Fruit fly (Drosophila melanogaster): ENCODE results near the gene CAH8.

The CAH8 gene

DNA sequence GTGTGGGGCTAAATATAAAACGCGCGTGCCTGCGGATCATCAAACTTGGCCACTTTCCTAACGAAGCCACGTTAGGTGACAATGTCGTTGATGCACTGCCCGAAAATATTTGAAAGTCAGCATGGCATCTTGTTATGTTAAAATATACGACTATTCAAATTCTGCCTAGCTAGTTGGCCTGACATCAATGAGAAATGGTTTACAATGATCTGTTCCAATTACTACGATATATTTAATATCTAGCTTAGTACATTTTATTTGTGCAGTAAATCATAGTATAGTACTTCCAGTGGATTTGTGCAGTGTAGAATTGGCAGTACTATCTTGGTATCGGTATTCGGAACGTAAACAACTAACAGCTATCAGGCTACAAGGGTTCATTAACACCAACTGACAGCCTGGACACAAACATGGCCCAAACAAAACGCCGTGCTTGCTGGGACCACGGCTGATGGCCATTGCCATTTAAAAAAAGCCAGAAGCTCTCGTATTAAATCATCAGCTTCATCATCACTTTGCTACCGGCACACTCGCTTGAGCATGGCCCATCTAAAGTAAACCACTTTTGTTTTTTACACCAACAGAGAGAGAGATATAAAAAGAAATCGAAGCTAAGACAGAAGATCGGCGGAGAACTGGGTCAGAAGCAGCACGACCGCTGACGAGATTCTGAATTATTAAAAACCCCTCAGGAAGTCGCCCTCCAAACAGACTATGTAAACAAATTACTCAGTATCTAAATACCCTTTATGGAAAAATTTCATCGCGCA, 6.1 kb upstream of the CAH8 start:
- TF ChIP-seq noc (tag; optimal IDR thresholded peaks at IDR 0.05), result no peak

DNA sequence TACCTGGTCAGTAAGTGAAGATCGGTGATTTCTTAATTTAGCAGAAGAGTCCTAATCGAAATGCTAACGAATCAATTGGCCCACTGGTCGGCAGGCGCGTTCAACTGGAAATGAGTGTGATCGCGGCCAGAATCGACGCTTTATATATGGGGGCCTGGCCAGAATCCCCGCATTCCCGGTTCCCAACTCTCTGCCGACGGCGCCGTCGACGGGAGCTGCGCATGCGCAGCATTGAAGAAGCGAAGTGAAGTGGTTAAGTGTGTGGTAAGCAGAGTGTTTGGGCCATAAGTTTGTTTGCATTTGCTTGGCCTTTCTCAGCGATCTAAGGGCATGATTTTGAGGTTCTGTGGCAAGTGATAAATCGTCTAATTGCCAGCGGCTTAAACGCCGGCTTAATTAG, 4.5 kb upstream of the CAH8 start, which contains the start of gene CG13857:
Gene CG13857 (minus strand): TSS at position 101 of the 400 bp plus-strand sequence.
- no peak for TF ChIP-seq noc (tag; optimal IDR thresholded peaks at IDR 0.05)

DNA sequence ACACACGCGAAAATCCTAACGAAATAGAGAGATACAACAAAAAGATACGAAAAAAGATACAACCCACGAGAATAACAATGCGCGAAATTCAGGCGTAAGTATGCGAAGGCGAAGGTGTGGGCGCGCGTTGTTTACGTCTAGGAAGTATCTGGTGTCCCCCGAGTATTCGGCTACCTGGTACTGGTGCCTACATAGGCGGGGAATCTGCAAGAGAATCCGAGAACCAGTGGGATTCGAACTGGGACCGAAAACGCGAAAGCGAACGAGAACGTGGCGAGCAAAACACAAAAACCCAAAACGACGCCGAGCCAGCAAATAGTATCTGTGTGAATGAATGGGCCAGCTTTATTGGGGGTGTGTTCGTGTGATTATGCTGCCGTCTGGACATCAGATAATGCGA, 595 bp upstream of the CAH8 start:
- no peak for TF ChIP-seq noc (tag; optimal IDR thresholded peaks at IDR 0.05)

DNA sequence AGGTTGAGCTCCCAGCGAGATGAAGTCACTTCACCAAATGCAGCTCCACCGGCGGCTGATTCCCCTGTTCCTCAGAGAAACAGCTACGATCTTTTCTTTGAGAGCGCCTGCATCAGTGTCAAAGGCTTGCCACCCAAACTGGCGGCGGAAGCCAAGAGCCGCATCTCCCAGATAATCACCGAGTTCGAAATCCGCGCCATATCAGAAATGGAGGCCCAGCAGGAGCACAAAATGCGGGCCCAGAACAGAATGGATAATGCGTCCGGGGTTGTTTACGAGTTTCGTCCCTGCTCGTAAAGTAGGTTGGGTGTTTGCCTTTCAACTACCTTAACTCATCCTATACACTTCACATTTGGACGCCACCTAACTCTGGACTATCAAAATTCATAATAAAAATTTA, 7.8 kb downstream of the CAH8 start, which contains the start of gene Gpdh3:
Gene Gpdh3 (plus strand): TSS at position 301 of the 400 bp plus-strand sequence.
- no peak for TF ChIP-seq noc (tag; optimal IDR thresholded peaks at IDR 0.05)

DNA sequence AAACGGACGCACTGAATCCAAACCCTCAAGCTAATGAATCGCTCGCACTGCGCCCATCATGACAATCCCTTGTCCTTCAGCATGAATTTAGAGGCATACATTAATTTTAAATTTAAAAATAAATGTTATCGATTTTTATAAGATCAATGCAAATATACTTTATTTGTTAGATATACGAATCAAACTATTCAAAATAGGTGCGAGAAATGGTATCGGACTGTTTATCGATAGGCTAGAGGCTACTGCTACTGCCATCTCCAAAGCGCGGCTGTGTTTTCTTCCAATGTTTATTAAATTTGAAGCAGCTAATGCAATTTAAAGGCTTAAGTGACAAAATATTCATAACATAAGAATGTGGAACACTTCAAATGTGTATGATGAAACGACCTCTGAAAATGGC, 8.4 kb downstream of the CAH8 start, which contains the start of gene CG43342:
Gene CG43342 (plus strand): TSS at position 264 of the 400 bp plus-strand sequence.
- no peak for TF ChIP-seq noc (tag; optimal IDR thresholded peaks at IDR 0.05)

DNA sequence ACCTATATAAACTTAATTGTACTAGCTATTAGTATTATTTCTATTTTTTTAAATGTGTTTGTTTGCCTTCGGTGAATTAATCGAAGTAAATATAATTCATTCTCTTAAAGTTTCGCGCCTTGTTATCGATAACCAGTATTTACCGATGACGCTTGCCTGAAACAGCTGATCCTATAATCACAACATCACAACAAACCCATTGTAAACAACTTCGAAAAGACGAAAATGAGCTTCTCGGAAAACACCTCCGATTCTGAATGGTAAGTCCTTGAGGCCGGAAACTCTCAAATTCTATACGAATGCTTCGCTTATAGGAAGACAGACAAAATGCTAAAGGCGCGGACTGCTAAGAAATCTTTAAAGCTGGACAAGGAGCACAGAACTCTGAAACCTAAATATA, 9.6 kb downstream of the CAH8 start, which contains the start of gene CG34149:
Gene CG34149 (plus strand): TSS at position 187 of the 400 bp plus-strand sequence.
- no peak for TF ChIP-seq noc (tag; optimal IDR thresholded peaks at IDR 0.05)

DNA sequence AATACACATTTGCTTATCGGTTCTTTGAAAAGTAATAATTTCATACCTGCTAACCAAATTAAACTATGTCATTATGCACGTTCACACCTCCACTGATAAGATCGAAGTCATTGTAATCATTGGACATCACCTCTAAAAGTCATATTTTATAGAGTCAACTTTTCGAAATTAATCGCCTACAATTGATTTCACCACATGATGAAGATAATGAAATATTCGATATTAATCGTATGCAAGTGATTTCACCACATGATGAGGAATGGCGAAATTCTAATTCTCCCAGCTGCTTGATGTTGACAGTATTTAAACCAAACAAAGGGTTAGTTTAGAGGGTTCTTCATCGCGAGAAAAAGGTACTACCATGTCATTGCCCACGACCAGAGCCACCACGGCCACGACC, 13.8 kb downstream of the CAH8 start, which contains the start of gene CG18596:
Gene CG18596 (plus strand): TSS at position 250 of the 400 bp plus-strand sequence.
- no peak for TF ChIP-seq noc (tag; optimal IDR thresholded peaks at IDR 0.05)

DNA sequence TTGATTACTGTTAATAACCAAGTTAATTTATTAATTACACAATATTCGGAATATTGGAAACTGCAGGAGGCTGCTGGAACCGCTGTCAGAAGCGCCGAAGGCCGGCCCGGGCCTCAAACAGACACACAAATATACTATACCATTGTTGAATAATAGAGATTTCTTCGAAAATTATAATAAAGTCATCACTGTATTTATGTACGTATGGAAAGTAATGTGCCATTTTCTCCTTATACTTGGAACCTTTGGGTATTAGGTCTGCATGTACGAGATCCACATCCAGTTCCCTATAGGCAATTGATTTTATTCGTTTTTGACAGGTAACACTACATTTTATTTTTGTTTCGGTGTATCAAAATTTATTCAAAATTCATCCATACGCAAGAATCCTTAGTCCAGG, 17.0 kb downstream of the CAH8 start, which contains the start of gene CG7069:
Gene CG7069 (plus strand): TSS at position 301 of the 400 bp plus-strand sequence.
- no peak for TF ChIP-seq noc (tag; optimal IDR thresholded peaks at IDR 0.05)

DNA sequence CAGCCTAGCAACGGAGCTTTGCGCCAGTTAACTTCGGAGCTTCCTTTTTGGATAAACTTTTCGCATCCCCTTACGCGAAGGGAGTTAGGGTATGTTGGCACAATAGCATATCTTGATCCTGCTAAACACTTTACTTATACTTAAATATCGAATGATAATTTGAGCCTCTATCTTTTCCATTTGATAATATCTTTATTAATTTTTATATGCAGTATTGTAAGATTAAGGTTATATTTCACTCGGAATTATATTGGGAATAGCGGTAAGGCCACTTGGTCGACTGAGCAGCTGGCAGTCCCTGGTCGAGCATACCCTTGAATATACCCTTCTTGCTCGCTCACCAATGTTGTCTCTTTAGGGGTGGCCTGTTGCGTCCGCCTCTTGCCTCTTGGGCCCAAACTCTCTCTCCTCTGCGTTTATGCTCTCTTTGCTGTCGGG, 20.7 kb downstream of the CAH8 start:
- no peak for TF ChIP-seq noc (tag; optimal IDR thresholded peaks at IDR 0.05)

DNA sequence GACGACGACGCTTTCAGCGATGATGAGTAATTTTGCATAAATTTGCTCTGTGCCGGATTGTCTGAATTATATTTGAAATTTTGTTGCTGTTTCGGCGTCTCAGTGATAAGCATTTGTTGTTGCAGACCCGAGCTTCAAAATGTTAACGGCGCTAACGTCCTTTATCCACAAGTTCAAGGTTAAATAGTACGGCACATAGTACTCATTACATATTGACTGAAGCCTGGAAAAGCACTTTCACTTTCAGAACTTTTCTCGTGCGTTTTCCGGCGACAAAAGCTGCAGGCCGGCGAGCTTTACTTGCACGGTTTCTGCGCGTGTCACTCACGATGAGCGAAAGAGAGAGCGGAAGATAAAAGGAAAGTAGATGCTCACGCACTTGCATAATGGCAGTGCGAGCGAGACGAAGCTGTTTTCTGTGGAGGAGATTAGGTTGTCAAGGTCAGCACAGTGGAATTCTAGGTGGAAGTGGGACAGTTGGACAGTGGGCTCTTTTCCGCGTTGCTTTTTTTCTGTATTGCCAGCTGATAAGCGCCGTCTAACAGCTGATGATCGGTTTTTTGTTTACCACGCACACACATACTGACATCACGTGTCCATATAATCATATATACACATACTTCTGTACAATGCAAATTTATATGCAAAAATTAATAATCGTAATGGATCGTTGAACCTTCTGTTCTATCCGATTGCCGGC, 21.3 kb downstream of the CAH8 start:
- peak; percentile 19 for TF ChIP-seq noc (tag; optimal IDR thresholded peaks at IDR 0.05)

DNA sequence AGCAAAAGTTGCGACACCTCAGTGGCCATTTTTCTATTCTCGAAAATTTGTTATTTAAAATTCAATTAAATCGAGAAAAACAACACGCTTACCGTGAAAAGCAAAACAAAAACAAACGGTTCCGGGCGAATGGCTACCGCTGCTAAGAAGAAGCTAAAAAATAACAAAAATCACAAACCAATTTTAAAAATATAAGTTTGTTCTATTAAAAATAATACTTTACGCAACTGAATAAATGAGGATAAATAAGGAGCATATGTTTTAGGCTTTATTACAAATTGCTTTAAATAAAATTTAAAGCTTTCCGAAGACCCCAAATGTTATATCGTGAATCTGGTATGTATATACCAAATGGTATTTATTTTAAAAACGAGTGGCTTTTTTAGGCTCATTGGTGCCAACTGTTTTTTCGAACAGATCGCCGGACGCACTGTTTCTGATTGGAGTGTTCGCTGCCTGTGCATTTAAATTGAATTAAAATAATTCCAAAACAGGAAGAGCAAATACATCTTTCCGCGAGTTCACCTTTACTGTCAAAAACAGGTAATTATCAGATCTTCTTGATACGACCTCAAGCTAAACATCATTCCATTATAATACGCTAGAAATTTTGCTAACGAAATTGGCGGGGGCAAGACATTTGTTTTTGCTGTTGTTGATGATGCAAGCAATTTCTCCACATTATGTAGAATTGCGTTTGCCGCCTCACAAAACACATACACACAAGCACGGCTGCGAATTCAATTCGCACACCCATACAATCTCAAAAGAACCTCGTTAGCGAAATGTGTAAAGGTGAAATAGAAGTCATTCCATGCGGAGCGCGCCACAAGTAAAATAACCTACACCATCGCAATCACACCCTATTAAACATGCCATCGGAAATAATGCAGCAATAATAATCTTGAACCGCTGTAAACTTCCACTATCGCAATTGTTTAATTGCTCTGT, 22.1 kb downstream of the CAH8 start, which contains the start of the genes Polr3F and PyK:
Gene Polr3F (minus strand): TSS at position 248 of the 951 bp plus-strand sequence.
Gene PyK (plus strand): TSS at position 411 of the 951 bp plus-strand sequence.
- TF ChIP-seq noc (tag; optimal IDR thresholded peaks at IDR 0.05), result no peak

DNA sequence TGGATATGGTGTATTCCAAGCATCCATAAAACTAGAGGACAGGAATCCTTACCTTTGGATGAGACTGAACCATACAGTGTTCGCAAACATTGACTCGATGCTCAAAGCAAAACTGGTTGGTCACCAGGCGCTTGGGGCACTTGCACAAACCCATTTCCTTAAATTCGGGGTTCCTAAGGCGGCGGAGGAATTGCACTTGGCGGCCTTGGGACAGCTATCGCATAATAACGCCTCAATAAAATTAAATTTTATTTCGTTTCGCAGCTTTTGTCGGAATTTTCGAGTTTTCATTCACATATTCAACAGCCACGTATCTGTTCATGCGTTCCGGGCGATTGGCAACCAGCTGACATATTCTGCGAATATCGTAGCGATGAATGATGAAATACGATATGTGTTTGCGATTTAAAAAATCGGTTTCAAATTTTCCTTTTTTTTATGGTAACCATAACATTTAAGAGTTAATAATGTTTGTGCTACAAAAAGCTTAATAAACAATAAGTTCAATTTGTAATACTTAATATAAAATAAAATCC, 23.8 kb downstream of the CAH8 start, which contains the start of gene CG5382:
Gene CG5382 (minus strand): TSS at position 324 of the 536 bp plus-strand sequence.
- no peak for TF ChIP-seq noc (tag; optimal IDR thresholded peaks at IDR 0.05)

DNA sequence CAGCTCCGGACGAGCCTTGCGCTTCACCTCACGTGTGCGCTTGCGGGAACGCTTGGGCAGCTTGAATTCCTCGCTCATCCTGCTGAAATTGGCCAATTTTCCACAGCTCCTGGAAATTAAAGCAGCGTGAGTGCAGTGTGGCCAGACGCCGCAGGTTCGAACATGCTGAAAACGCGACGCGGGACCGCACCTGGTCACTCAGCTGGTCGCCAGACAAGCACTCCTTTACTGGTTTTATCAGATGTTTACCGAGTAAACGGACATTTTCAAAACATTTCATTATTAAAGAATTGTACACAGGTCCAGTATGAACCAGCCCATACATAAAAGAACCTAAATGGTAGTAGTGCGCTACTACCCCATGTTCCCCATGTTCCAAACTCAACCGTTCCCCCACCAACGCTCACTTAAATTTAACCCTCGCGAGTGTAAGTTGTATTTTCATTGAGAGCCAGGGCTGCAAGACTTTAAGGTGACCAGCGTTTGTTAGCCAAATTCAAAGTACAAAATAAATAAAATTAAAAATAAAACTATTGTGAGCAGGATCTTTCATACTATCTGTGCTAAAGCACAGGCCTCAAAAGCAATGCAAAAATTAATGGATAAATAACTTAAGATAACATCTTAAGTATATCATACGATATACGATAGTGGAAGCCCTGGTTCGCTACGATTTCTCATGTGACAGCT, 27.2 kb downstream of the CAH8 start, which contains the start of the genes JMJD6, CG7071 and Muted:
Gene JMJD6 (minus strand): TSS at position 154 of the 690 bp plus-strand sequence.
Gene CG7071 (plus strand): TSS at position 403 of the 690 bp plus-strand sequence.
Gene Muted (plus strand): TSS at position 403 of the 690 bp plus-strand sequence.
- TF ChIP-seq noc (tag; optimal IDR thresholded peaks at IDR 0.05), result peak; percentile 93

DNA sequence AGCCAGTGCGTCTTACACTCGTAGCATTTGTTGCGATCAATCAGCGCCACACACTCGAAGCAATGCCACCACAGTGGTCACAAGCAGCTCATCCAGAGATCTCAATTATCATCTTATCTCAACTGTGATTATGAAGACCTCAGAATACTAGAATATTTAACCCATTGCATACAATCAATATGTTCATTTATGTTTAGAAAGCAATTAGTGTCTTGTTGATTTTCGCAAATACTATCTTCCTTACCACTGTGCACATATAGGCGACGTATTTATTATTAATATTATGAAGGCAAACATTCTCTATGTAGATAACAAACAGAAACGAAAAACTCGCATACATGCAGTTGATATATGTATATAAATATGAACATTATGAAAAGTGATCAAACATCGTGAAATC, 30.7 kb downstream of the CAH8 start:
- peak; percentile 73 for TF ChIP-seq noc (tag; optimal IDR thresholded peaks at IDR 0.05)
